Worm (Caenorhabditis elegans) whole organism, L2 larva: ENCODE measurements around the gene dgk-5.

ENCODE experiments used
- ama-1 ChIP-seq: fragments of 150-350 bp; optimal IDR thresholded peaks from 2 replicates; lab custom pipeline; 2018; ENCODE audit warnings: inconsistent platforms
- ceh-82 ChIP-seq: fragments of 150-350 bp; optimal IDR thresholded peaks from 2 replicates; lab custom pipeline; 2014; ENCODE audit warnings: missing biosample characterization, missing genetic modification characterization
- gmeb-1 ChIP-seq: fragments of 150-350 bp; optimal IDR thresholded peaks from 2 replicates; lab custom pipeline; 2014; ENCODE audit warnings: missing biosample characterization, missing genetic modification characterization
- unc-62 ChIP-seq: fragments of 150-350 bp; optimal IDR thresholded peaks from 2 replicates; lab custom pipeline; 2014; ENCODE audit warnings: missing biosample characterization, missing genetic modification reagents, missing genetic modification characterization

DNA sequence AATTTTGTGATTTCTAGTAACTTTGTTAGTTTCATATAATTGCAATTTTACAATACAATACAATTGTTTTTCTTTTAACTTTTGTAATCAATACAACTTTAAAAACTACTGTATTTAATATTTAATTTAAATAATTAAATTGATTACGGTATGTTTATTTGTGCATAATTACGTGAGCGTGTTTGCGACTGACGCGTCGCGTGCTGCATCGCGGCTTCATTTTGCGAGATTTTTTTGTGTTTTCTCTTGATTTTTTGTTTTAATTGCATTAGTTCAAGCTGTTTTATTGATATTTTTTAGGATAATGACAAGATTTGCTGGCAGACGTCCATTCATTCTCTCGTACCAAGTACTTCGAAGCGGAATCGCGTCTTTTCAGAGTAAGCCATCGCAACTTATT, 5.8 kb upstream of the dgk-5 start, which contains the start of gene T28D9.4:
- TF ChIP-seq gmeb-1 (tag; lab: Kevin White, UChicago) (no peak), ama-1 (no peak), unc-62 (GFP tag; lab: Kevin White, UChicago) (no peak), ceh-82 (tag; lab: Kevin White, UChicago) (no peak)
